Worm (Caenorhabditis elegans) whole organism, mixed stage, embryonic: ENCODE measurements around the gene B0496.11.

Experiments
- M03D4.4 ChIP-seq: sonication (generic microtip); optimal IDR thresholded peaks from 2 replicates; lab custom pipeline; 2017; ENCODE audit warnings: mild to moderate bottlenecking, missing genetic modification characterization, missing compliant biosample characterization
- bed-3 ChIP-seq: fragments of 200-800 bp; sonication (Bioruptor generic); optimal IDR thresholded peaks from 3 replicates; lab custom pipeline; 2018; ENCODE audit warnings: mild to moderate bottlenecking, missing genetic modification characterization, moderate library complexity, missing compliant biosample characterization
- blmp-1 ChIP-seq: fragments of 150-350 bp; optimal IDR thresholded peaks from 2 replicates; lab custom pipeline; 2014; ENCODE audit warnings: missing biosample characterization, missing genetic modification characterization
- ceh-43 ChIP-seq: fragments of 200-800 bp; sonication (Bioruptor generic); optimal IDR thresholded peaks from 2 replicates; lab custom pipeline; 2018; ENCODE audit warnings: mild to moderate bottlenecking, missing genetic modification characterization, moderate library complexity, missing compliant biosample characterization
- ces-1 ChIP-seq: fragments of 150-350 bp; optimal IDR thresholded peaks from 2 replicates; lab custom pipeline; 2014; ENCODE audit warnings: missing biosample characterization, missing genetic modification reagents, missing genetic modification characterization
- cnd-1 ChIP-seq: fragments of 200-800 bp; sonication (Bioruptor generic); optimal IDR thresholded peaks from 2 replicates; lab custom pipeline; 2018; ENCODE audit warnings: mild to moderate bottlenecking, missing genetic modification characterization, missing compliant biosample characterization
- drap-1 ChIP-seq: fragments of 200-800 bp; sonication (Bioruptor generic); optimal IDR thresholded peaks from 3 replicates; lab custom pipeline; 2018; ENCODE audit warnings: mild to moderate bottlenecking, missing genetic modification characterization, missing compliant biosample characterization
- elt-1 ChIP-seq: sonication (generic microtip); optimal IDR thresholded peaks from 2 replicates; lab custom pipeline; 2017; ENCODE audit warnings: missing genetic modification characterization, mild to moderate bottlenecking, missing compliant biosample characterization, antibody characterized with exemption, moderate library complexity, borderline replicate concordance; ENCODE audit not compliant: insufficient read depth
- elt-3 ChIP-seq: fragments of 150-350 bp; optimal IDR thresholded peaks from 2 replicates; lab custom pipeline; 2014; ENCODE audit warnings: missing biosample characterization, missing genetic modification characterization
- flh-1 ChIP-seq: fragments of 200-800 bp; sonication (Bioruptor generic); optimal IDR thresholded peaks from 2 replicates; lab custom pipeline; 2018; ENCODE audit warnings: mild to moderate bottlenecking, missing genetic modification characterization, moderate library complexity, missing compliant biosample characterization
- ham-2 ChIP-seq: fragments of 200-800 bp; sonication (Bioruptor generic); optimal IDR thresholded peaks from 2 replicates; lab custom pipeline; 2018; ENCODE audit warnings: mild to moderate bottlenecking, missing genetic modification characterization, missing compliant biosample characterization
- hlh-1 ChIP-seq: fragments of 150-350 bp; optimal IDR thresholded peaks from 2 replicates; lab custom pipeline; 2014; ENCODE audit warnings: missing biosample characterization, missing genetic modification reagents, missing genetic modification characterization
- lin-13 ChIP-seq: fragments of 150-350 bp; optimal IDR thresholded peaks from 2 replicates; lab custom pipeline; 2014; ENCODE audit warnings: missing biosample characterization, missing genetic modification characterization
- lin-32 ChIP-seq: fragments of 200-800 bp; sonication (Bioruptor generic); optimal IDR thresholded peaks from 2 replicates; lab custom pipeline; 2018; ENCODE audit warnings: mild to moderate bottlenecking, missing genetic modification characterization, missing compliant biosample characterization
- lsy-2 ChIP-seq: fragments of 150-350 bp; optimal IDR thresholded peaks from 2 replicates; lab custom pipeline; 2014; ENCODE audit warnings: missing biosample characterization, missing genetic modification characterization
- mab-5 ChIP-seq: fragments of 150-350 bp; optimal IDR thresholded peaks from 2 replicates; lab custom pipeline; 2014; ENCODE audit warnings: missing biosample characterization, missing genetic modification characterization
- mep-1 ChIP-seq: fragments of 150-350 bp; optimal IDR thresholded peaks from 2 replicates; lab custom pipeline; 2017; ENCODE audit warnings: missing biosample characterization, missing genetic modification reagents, missing genetic modification characterization, inconsistent platforms
- nhr-12 ChIP-seq: fragments of 150-350 bp; optimal IDR thresholded peaks from 2 replicates; lab custom pipeline; 2014; ENCODE audit warnings: missing biosample characterization, missing genetic modification characterization
- nhr-2 ChIP-seq: fragments of 150-350 bp; optimal IDR thresholded peaks from 2 replicates; lab custom pipeline; 2014; ENCODE audit warnings: missing biosample characterization, missing genetic modification characterization
- nhr-237 ChIP-seq: fragments of 150-350 bp; optimal IDR thresholded peaks from 2 replicates; lab custom pipeline; 2014; ENCODE audit warnings: missing biosample characterization, missing genetic modification characterization
- nhr-28 ChIP-seq: fragments of 150-350 bp; optimal IDR thresholded peaks from 2 replicates; lab custom pipeline; 2014; ENCODE audit warnings: missing biosample characterization, missing genetic modification characterization
- nhr-76 ChIP-seq: sonication (generic microtip); optimal IDR thresholded peaks from 2 replicates; lab custom pipeline; 2017; ENCODE audit warnings: missing biosample characterization, missing genetic modification characterization
- pha-4 ChIP-seq: fragments of 150-350 bp; optimal IDR thresholded peaks from 2 replicates; lab custom pipeline; 2018; ENCODE audit warnings: missing biosample characterization, missing genetic modification reagents, missing genetic modification characterization
- snpc-4 ChIP-seq: fragments of 150-350 bp; optimal IDR thresholded peaks from 2 replicates; lab custom pipeline; 2014; ENCODE audit warnings: missing biosample characterization, missing genetic modification characterization
- sptf-1 ChIP-seq: sonication (generic microtip); optimal IDR thresholded peaks from 2 replicates; lab custom pipeline; 2017; ENCODE audit warnings: mild to moderate bottlenecking, missing genetic modification characterization, moderate library complexity, missing compliant biosample characterization
- unc-39 ChIP-seq: fragments of 150-350 bp; optimal IDR thresholded peaks from 2 replicates; lab custom pipeline; 2014; ENCODE audit warnings: missing biosample characterization, missing genetic modification characterization
- ztf-11 ChIP-seq: fragments of 150-350 bp; optimal IDR thresholded peaks from 2 replicates; lab custom pipeline; 2014; ENCODE audit warnings: missing biosample characterization, missing genetic modification characterization

The B0496.11 gene

ce11 chrIV:7456225-7456624 is 22.5 kb upstream of the B0496.11 start, which contains the start of gene F13B6.1:
F13B6.1 (plus strand) TSS chrIV:7456525.
- TF ChIP-seq mab-5 (tag; lab: Kevin White, UChicago) = no peak
- TF ChIP-seq snpc-4 (tag; lab: Kevin White, UChicago) = no peak
- no peak for TF ChIP-seq ztf-11 (tag; lab: Kevin White, UChicago)
- no peak for TF ChIP-seq pha-4 (tag; lab: Kevin White, UChicago)
- TF ChIP-seq nhr-76 (tag; lab: Kevin White, UChicago) = no peak
- TF ChIP-seq hlh-1 = no peak
- TF ChIP-seq lsy-2 (tag; lab: Kevin White, UChicago) = no peak
- TF ChIP-seq M03D4.4 (tag; lab: Kevin White, UChicago) = no peak
- TF ChIP-seq drap-1 (GFP tag; lab: Kevin White, UChicago) = no peak
- no peak for TF ChIP-seq ham-2
- TF ChIP-seq sptf-1 (tag; lab: Kevin White, UChicago) = no peak

ce11 chrIV:7454890-7455289 is 21.1 kb upstream of the B0496.11 start:
- TF ChIP-seq ham-2 (peak; percentile 53), nhr-2 (tag; lab: Kevin White, UChicago) (peak; percentile 80), blmp-1 (tag; lab: Kevin White, UChicago) (peak; percentile 71), elt-3 (tag; lab: Kevin White, UChicago) (no peak), elt-1 (tag; lab: Kevin White, UChicago) (peak; percentile 67), flh-1 (GFP tag; lab: Kevin White, UChicago) (no peak), lin-32 (GFP tag; lab: Kevin White, UChicago) (peak; percentile 34)

DNA sequence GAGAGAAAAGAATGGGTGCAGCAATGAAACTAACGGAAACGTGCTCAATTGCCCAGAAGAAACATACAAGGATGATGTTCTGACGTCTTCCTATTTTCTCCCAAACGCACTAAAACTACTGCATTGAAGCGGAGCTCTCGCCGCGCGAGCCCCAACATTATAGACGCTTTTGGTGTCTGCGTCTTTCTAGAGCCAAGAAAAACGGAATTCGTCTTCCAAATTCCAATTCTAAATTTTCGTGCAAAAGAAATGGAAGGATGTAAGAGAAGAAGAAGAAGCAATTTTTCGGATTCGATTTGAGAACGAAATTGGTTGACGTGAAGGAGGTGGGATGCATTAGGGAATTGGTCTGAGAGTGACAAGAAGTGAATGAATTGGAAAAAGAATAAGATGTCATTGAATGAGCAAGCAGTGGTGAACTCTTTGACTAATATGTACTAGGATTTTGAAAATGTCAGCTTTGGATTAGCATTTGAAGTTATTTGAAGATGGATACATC is 20.0 kb upstream of the B0496.11 start:
- TF ChIP-seq ces-1 (peak; percentile 75), nhr-2 (tag; lab: Kevin White, UChicago) (no peak)

DNA sequence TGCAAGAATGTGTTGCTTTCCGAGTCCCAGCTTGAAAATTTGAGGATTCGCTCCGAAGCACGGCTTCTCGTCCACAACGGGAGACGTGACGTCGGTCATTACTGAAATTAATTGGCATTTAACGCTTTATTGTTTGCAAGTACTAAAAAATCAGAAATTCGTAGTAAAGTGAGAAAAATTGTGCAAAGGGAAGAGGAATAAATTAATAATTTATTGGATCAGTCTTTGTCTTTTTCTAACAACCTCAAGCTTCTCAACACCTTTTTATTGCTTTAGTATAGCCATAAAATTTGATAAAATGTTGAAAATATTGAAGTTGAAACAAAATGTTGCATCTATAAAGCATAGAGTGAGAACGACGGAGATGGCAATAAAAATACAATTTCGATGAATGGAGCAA is 17.6 kb upstream of the B0496.11 start, which contains the start of gene tes-1:
tes-1 (minus strand) TSS at position 101 of the 400 bp plus-strand sequence.
- TF ChIP-seq ces-1 = no peak
- TF ChIP-seq snpc-4 (tag; lab: Kevin White, UChicago) = no peak
- TF ChIP-seq elt-1 (tag; lab: Kevin White, UChicago) = no peak
- TF ChIP-seq cnd-1 = no peak
- TF ChIP-seq unc-39 (tag; lab: Kevin White, UChicago) = no peak
- TF ChIP-seq nhr-28 = no peak
- TF ChIP-seq drap-1 (GFP tag; lab: Kevin White, UChicago) = no peak
- no peak for TF ChIP-seq lin-13
- no peak for TF ChIP-seq mep-1
- no peak for TF ChIP-seq nhr-2 (tag; lab: Kevin White, UChicago)
- no peak for TF ChIP-seq elt-3 (tag; lab: Kevin White, UChicago)
- no peak for TF ChIP-seq lin-32 (GFP tag; lab: Kevin White, UChicago)
- TF ChIP-seq flh-1 (GFP tag; lab: Kevin White, UChicago) = no peak
- TF ChIP-seq ztf-11 (tag; lab: Kevin White, UChicago) = no peak
- no peak for TF ChIP-seq bed-3 (GFP tag; lab: Kevin White, UChicago)

- no peak for TF ChIP-seq lin-32 (GFP tag; lab: Kevin White, UChicago)
- TF ChIP-seq nhr-12 (tag; lab: Kevin White, UChicago) = no peak
- no peak for TF ChIP-seq elt-1 (tag; lab: Kevin White, UChicago)
- TF ChIP-seq nhr-76 (tag; lab: Kevin White, UChicago) = no peak
- TF ChIP-seq ceh-43 = no peak
- TF ChIP-seq ztf-11 (tag; lab: Kevin White, UChicago) = no peak
- no peak for TF ChIP-seq snpc-4 (tag; lab: Kevin White, UChicago)
- TF ChIP-seq pha-4 (tag; lab: Kevin White, UChicago) = no peak
- no peak for TF ChIP-seq nhr-237 (tag; lab: Kevin White, UChicago)
Measured at ce11 chrIV:7447556-7447955, 13.8 kb upstream of the B0496.11 start, which contains the start of gene B0496.2. B0496.2 (plus strand) TSS chrIV:7447856.

- TF ChIP-seq nhr-12 (tag; lab: Kevin White, UChicago) (no peak), cnd-1 (no peak), nhr-2 (tag; lab: Kevin White, UChicago) (no peak), M03D4.4 (tag; lab: Kevin White, UChicago) (no peak), lsy-2 (tag; lab: Kevin White, UChicago) (no peak), blmp-1 (tag; lab: Kevin White, UChicago) (no peak), pha-4 (tag; lab: Kevin White, UChicago) (no peak), bed-3 (GFP tag; lab: Kevin White, UChicago) (no peak)
Measured at ce11 chrIV:7445995-7446394, 12.2 kb upstream of the B0496.11 start, which contains the start of gene B0496.1. B0496.1 (plus strand) TSS chrIV:7446295.
